Worm (Caenorhabditis elegans) whole organism, L4 larva: ENCODE data around the gene atf-4.
A peak's percentile ranks its signal among the peaks of the same experiment; 100 is the strongest.

Experiments used
- D1046.2 ChIP-seq: fragments of 200-800 bp; sonication (Bioruptor generic); IDR thresholded peaks from 2 replicates; pipeline ENCODE4 v1.3.6; 2022; ENCODE audit warnings: missing genetic modification characterization, missing compliant biosample characterization
- F10B5.3 ChIP-seq: sonication (generic microtip); optimal IDR thresholded peaks from 2 replicates; lab custom pipeline; 2016; ENCODE audit warnings: mild to moderate bottlenecking, missing genetic modification characterization, missing compliant biosample characterization
- F44E2.7 ChIP-seq: fragments of 200-800 bp; sonication (Bioruptor generic); IDR thresholded peaks from 2 replicates; pipeline ENCODE4 v2.1.2; 2022; ENCODE audit warnings: missing genetic modification characterization, missing compliant biosample characterization
- F49E8.2 ChIP-seq: sonication (generic microtip); optimal IDR thresholded peaks from 2 replicates; lab custom pipeline; 2016; ENCODE audit warnings: missing compliant biosample characterization, mild to moderate bottlenecking, missing genetic modification characterization, borderline replicate concordance
- T20F7.1 ChIP-seq: fragments of 200-800 bp; sonication (Bioruptor generic); optimal IDR thresholded peaks from 2 replicates; lab custom pipeline; 2018; ENCODE audit warnings: mild to moderate bottlenecking, missing genetic modification characterization, missing compliant biosample characterization
- T26A8.4 ChIP-seq: fragments of 200-800 bp; sonication (Bioruptor generic); IDR thresholded peaks from 2 replicates; pipeline ENCODE4 v1.3.6; 2022; ENCODE audit warnings: missing genetic modification characterization, missing compliant biosample characterization
- Y48G9A.11 ChIP-seq: fragments of 200-800 bp; sonication (Bioruptor generic); IDR thresholded peaks from 2 replicates; pipeline ENCODE4 v1.3.6; 2022; ENCODE audit warnings: missing genetic modification reagents, missing genetic modification characterization, missing compliant biosample characterization
- Y5F2A.4 ChIP-seq: fragments of 200-800 bp; sonication (Bioruptor generic); optimal IDR thresholded peaks from 2 replicates; lab custom pipeline; 2018; ENCODE audit warnings: mild to moderate bottlenecking, missing genetic modification characterization, missing compliant biosample characterization
- aha-1 ChIP-seq: fragments of 150-350 bp; peaks from one replicate; lab custom pipeline; 2014; ENCODE audit warnings: missing biosample characterization, missing genetic modification characterization
- ceh-20 ChIP-seq: fragments of 200-800 bp; sonication (Bioruptor generic); IDR thresholded peaks from 2 replicates; pipeline ENCODE4 v1.3.6; 2022; ENCODE audit warnings: missing genetic modification reagents, missing genetic modification characterization, missing compliant biosample characterization
- ceh-32 ChIP-seq: sonication (generic microtip); optimal IDR thresholded peaks from 2 replicates; lab custom pipeline; 2016; ENCODE audit warnings: mild to moderate bottlenecking, missing genetic modification characterization, missing compliant biosample characterization; ENCODE audit not compliant: poor library complexity
- ceh-44 ChIP-seq: fragments of 200-800 bp; sonication (Bioruptor generic); IDR thresholded peaks from 2 replicates; pipeline ENCODE4 v1.3.6; 2022; ENCODE audit warnings: missing genetic modification reagents, missing genetic modification characterization, missing compliant biosample characterization
- ceh-82 ChIP-seq: sonication (generic microtip); optimal IDR thresholded peaks from 2 replicates; lab custom pipeline; 2017; ENCODE audit warnings: missing biosample characterization, missing genetic modification characterization
- ces-1 ChIP-seq: fragments of 150-350 bp; sonication (generic microtip); optimal IDR thresholded peaks from 4 replicates; lab custom pipeline; 2014; ENCODE audit warnings: missing biosample characterization, missing genetic modification reagents, missing genetic modification characterization
- ctbp-1 ChIP-seq: fragments of 200-800 bp; sonication (Bioruptor generic); IDR thresholded peaks from 2 replicates; pipeline ENCODE4 v1.3.6; 2022; ENCODE audit warnings: missing genetic modification reagents, missing genetic modification characterization, missing compliant biosample characterization
- daf-16 ChIP-seq, 3 experiments: sonication (generic microtip); optimal IDR thresholded peaks; 2 replicates each; lab custom pipeline; 2016 to 2017; ENCODE audit warnings: missing genetic modification characterization in 3 of 3, missing genetic modification reagents in 3 of 3, mild to moderate bottlenecking in 2 of 3, missing compliant biosample characterization in 2 of 3, missing biosample characterization in 1 of 3, moderate library complexity in 1 of 3
- daf-19 ChIP-seq: fragments of 200-800 bp; sonication (Bioruptor generic); conservative IDR thresholded peaks from 2 replicates; pipeline ENCODE4 v1.3.6; 2022; ENCODE audit warnings: missing genetic modification characterization, missing compliant biosample characterization
- daf-8 ChIP-seq: fragments of 200-800 bp; sonication (Bioruptor generic); IDR thresholded peaks from 2 replicates; pipeline ENCODE4 v1.3.6; 2022; ENCODE audit warnings: missing genetic modification characterization, missing compliant biosample characterization
- dmd-6 ChIP-seq: fragments of 200-800 bp; sonication (Bioruptor generic); IDR thresholded peaks from 2 replicates; pipeline ENCODE4 v1.3.6; 2022; ENCODE audit warnings: missing genetic modification reagents, missing genetic modification characterization, missing compliant biosample characterization
- duxl-1 ChIP-seq: sonication (generic microtip); optimal IDR thresholded peaks from 2 replicates; lab custom pipeline; 2016; ENCODE audit warnings: mild to moderate bottlenecking, missing genetic modification characterization, moderate library complexity, missing compliant biosample characterization; ENCODE audit not compliant: poor library complexity
- egl-43 ChIP-seq: fragments of 200-800 bp; sonication (Bioruptor generic); IDR thresholded peaks from 2 replicates; pipeline ENCODE4 v1.3.6; 2022; ENCODE audit warnings: missing genetic modification reagents, missing genetic modification characterization, missing compliant biosample characterization
- fos-1 ChIP-seq: fragments of 150-350 bp; optimal IDR thresholded peaks from 2 replicates; lab custom pipeline; 2014; ENCODE audit warnings: missing biosample characterization, missing genetic modification characterization
- hlh-11 ChIP-seq: fragments of 200-800 bp; sonication (Bioruptor generic); optimal IDR thresholded peaks from 2 replicates; lab custom pipeline; 2018; ENCODE audit warnings: mild to moderate bottlenecking, missing genetic modification characterization, missing compliant biosample characterization
- hlh-30 ChIP-seq: sonication (generic microtip); optimal IDR thresholded peaks from 2 replicates; lab custom pipeline; 2017; ENCODE audit warnings: antibody characterized with exemption, mild to moderate bottlenecking, missing genetic modification characterization, missing compliant biosample characterization; ENCODE audit not compliant: insufficient read depth
- jun-1 ChIP-seq: fragments of 150-350 bp; optimal IDR thresholded peaks from 2 replicates; lab custom pipeline; 2014; ENCODE audit warnings: missing biosample characterization, missing genetic modification reagents, missing genetic modification characterization
- lim-7 ChIP-seq: fragments of 200-800 bp; sonication (Bioruptor generic); IDR thresholded peaks from 2 replicates; pipeline ENCODE4 v1.3.6; 2022; ENCODE audit warnings: missing genetic modification characterization, missing compliant biosample characterization
- lin-1 ChIP-seq: fragments of 200-800 bp; sonication (Bioruptor generic); IDR thresholded peaks from 2 replicates; pipeline ENCODE4 v1.3.6; 2022; ENCODE audit warnings: missing genetic modification reagents, missing genetic modification characterization, missing compliant biosample characterization
- lin-29 ChIP-seq: fragments of 200-800 bp; sonication (Bioruptor generic); IDR thresholded peaks from 2 replicates; pipeline ENCODE4 v1.3.6; 2022; ENCODE audit warnings: missing genetic modification reagents, missing genetic modification characterization, missing compliant biosample characterization
- lin-38 ChIP-seq: fragments of 200-800 bp; sonication (Bioruptor generic); IDR thresholded peaks from 2 replicates; pipeline ENCODE4 v1.3.6; 2022; ENCODE audit warnings: missing genetic modification reagents, missing genetic modification characterization, missing compliant biosample characterization
- lin-39 ChIP-seq: fragments of 150-350 bp; optimal IDR thresholded peaks from 2 replicates; lab custom pipeline; 2014; ENCODE audit warnings: missing biosample characterization, missing genetic modification reagents, missing genetic modification characterization
- lir-3 ChIP-seq: sonication (generic microtip); optimal IDR thresholded peaks from 2 replicates; lab custom pipeline; 2016; ENCODE audit warnings: mild to moderate bottlenecking, missing genetic modification characterization, missing compliant biosample characterization
- madf-5 ChIP-seq, 2 experiments: fragments of 200-800 bp; sonication (Bioruptor generic); IDR thresholded peaks; 2 replicates each; pipeline ENCODE4 v1.3.6; 2022; ENCODE audit warnings: missing compliant biosample characterization in 2 of 2, missing genetic modification characterization in 2 of 2
- madf-9 ChIP-seq: fragments of 200-800 bp; sonication (Bioruptor generic); conservative IDR thresholded peaks from 2 replicates; pipeline ENCODE4 v1.3.6; 2022; ENCODE audit warnings: missing genetic modification reagents, missing genetic modification characterization, missing compliant biosample characterization
- mxl-2 ChIP-seq: fragments of 200-800 bp; sonication (Bioruptor generic); conservative IDR thresholded peaks from 2 replicates; pipeline ENCODE4 v1.3.6; 2022; ENCODE audit warnings: missing genetic modification reagents, missing genetic modification characterization, missing compliant biosample characterization
- nhr-11 ChIP-seq: fragments of 150-350 bp; optimal IDR thresholded peaks from 2 replicates; lab custom pipeline; 2014; ENCODE audit warnings: missing biosample characterization, missing genetic modification characterization
- nhr-25 ChIP-seq: sonication (generic microtip); optimal IDR thresholded peaks from 2 replicates; lab custom pipeline; 2017; ENCODE audit warnings: missing genetic modification characterization, mild to moderate bottlenecking, missing compliant biosample characterization, antibody characterized with exemption, moderate library complexity, borderline replicate concordance; ENCODE audit not compliant: insufficient read depth
- nhr-28 ChIP-seq: fragments of 150-350 bp; optimal IDR thresholded peaks from 2 replicates; lab custom pipeline; 2014; ENCODE audit warnings: missing biosample characterization, missing genetic modification characterization
- nhr-48 ChIP-seq: sonication (generic microtip); optimal IDR thresholded peaks from 2 replicates; lab custom pipeline; 2016; ENCODE audit warnings: mild to moderate bottlenecking, missing genetic modification characterization, missing compliant biosample characterization
- nhr-6 ChIP-seq: fragments of 150-350 bp; optimal IDR thresholded peaks from 2 replicates; lab custom pipeline; 2014; ENCODE audit warnings: missing biosample characterization, missing genetic modification characterization
- nhr-76 ChIP-seq: fragments of 150-350 bp; optimal IDR thresholded peaks from 2 replicates; lab custom pipeline; 2014; ENCODE audit warnings: missing biosample characterization, missing genetic modification characterization
- nhr-77 ChIP-seq: fragments of 150-350 bp; optimal IDR thresholded peaks from 2 replicates; lab custom pipeline; 2014; ENCODE audit warnings: missing biosample characterization, missing genetic modification characterization
- skn-1 ChIP-seq: fragments of 150-350 bp; optimal IDR thresholded peaks from 2 replicates; lab custom pipeline; 2014; ENCODE audit warnings: missing biosample characterization, missing genetic modification characterization
- tag-97 ChIP-seq: fragments of 200-800 bp; sonication (Bioruptor generic); IDR thresholded peaks from 2 replicates; pipeline ENCODE4 v1.3.6; 2022; ENCODE audit warnings: missing genetic modification characterization, missing compliant biosample characterization
- tra-1 ChIP-seq: fragments of 200-800 bp; sonication (Bioruptor generic); IDR thresholded peaks from 2 replicates; pipeline ENCODE4 v1.3.6; 2022; ENCODE audit warnings: missing genetic modification reagents, missing genetic modification characterization, missing compliant biosample characterization
- unc-39 ChIP-seq: sonication (generic microtip); optimal IDR thresholded peaks from 2 replicates; lab custom pipeline; 2017; ENCODE audit warnings: missing biosample characterization, missing genetic modification characterization
- unc-62 ChIP-seq, 3 experiments: fragments of 150-350 bp in 1 of 3; sonication (generic microtip); optimal IDR thresholded peaks in 2 of 3; peaks in 1 of 3; 1 replicate in 1 of 3; 2 replicates in 2 of 3; lab custom pipeline; 2014 to 2017; ENCODE audit warnings: missing biosample characterization in 3 of 3, missing genetic modification characterization in 3 of 3, missing genetic modification reagents in 3 of 3, missing genotype in 1 of 3
- zag-1 ChIP-seq: fragments of 150-350 bp; optimal IDR thresholded peaks from 2 replicates; lab custom pipeline; 2014; ENCODE audit warnings: missing biosample characterization, missing genetic modification characterization
- zfp-2 ChIP-seq: sonication (generic microtip); optimal IDR thresholded peaks from 2 replicates; lab custom pipeline; 2016; ENCODE audit warnings: mild to moderate bottlenecking, missing genetic modification characterization, missing compliant biosample characterization
- zip-2 ChIP-seq: fragments of 150-350 bp; optimal IDR thresholded peaks from 2 replicates; lab custom pipeline; 2014; ENCODE audit warnings: missing biosample characterization, missing genetic modification characterization
- ztf-11 ChIP-seq: fragments of 150-350 bp; optimal IDR thresholded peaks from 2 replicates; lab custom pipeline; 2014; ENCODE audit warnings: missing biosample characterization, missing genetic modification characterization

The atf-4 gene

ce11 chrX:14813398-14813797 is 2.8 kb upstream of the atf-4 start (continued):
- TF ChIP-seq nhr-77 (tag; lab: Kevin White, UChicago), result peak; percentile 79
- TF ChIP-seq madf-9 (GFP tag; lab: Robert Waterston, UW), result 0 out of 2 replicates have a peak, but pooled peaks have one; percentile 25
- no peak for TF ChIP-seq lir-3 (tag; lab: Kevin White, UChicago)
- TF ChIP-seq F10B5.3, result peak; percentile 87
- TF ChIP-seq F44E2.7 (GFP tag; lab: Robert Waterston, UW), result no peak
- no peak for TF ChIP-seq tag-97 (GFP tag; lab: Robert Waterston, UW)
- no peak for TF ChIP-seq ceh-32 (tag; lab: Kevin White, UChicago)
- 0 out of 2 replicates have a peak, but pooled peaks have one; percentile 17 for TF ChIP-seq lin-29
- TF ChIP-seq duxl-1, result peak; percentile 93
- TF ChIP-seq nhr-48 (tag; lab: Kevin White, UChicago), result peak; percentile 50
- no peak for TF ChIP-seq ces-1 (GFP tag; lab: Kevin White, UChicago)
- no peak for TF ChIP-seq ztf-11
- no peak for TF ChIP-seq lin-1 (GFP tag; lab: Robert Waterston, UW)
- TF ChIP-seq ceh-20 (GFP tag; lab: Robert Waterston, UW), result peak; percentile 40; the same call in 1 of the 2 replicates
- TF ChIP-seq zfp-2 (tag; lab: Kevin White, UChicago), result no peak
- TF ChIP-seq unc-62 (GFP tag; optimal IDR thresholded peaks at IDR 0.05 in 1 of 2; lab: Kevin White, UChicago), result peak in 1 of 2 experiments; percentile 86
- no peak for TF ChIP-seq unc-62 (tag; optimal IDR thresholded peaks at IDR 0.05; lab: Kevin White, UChicago)
- peak; percentile 37 for TF ChIP-seq nhr-25 (tag; lab: Kevin White, UChicago)
- no peak for TF ChIP-seq lim-7 (GFP tag; lab: Robert Waterston, UW)
- TF ChIP-seq nhr-6 (tag; lab: Kevin White, UChicago), result peak; percentile 85
- no peak for TF ChIP-seq D1046.2 (GFP tag; lab: Robert Waterston, UW)
- no peak for TF ChIP-seq ctbp-1 (GFP tag; lab: Robert Waterston, UW)
- TF ChIP-seq unc-39 (tag; lab: Kevin White, UChicago), result no peak
- peak; percentile 49 for TF ChIP-seq lin-38 (GFP tag; lab: Robert Waterston, UW)
- TF ChIP-seq Y5F2A.4 (GFP tag; lab: Kevin White, UChicago), result no peak
- TF ChIP-seq aha-1 (tag; lab: Kevin White, UChicago), result no peak
- no peak for TF ChIP-seq ceh-82 (tag; lab: Kevin White, UChicago)
- TF ChIP-seq zag-1 (tag; lab: Kevin White, UChicago), result no peak
- TF ChIP-seq nhr-76, result no peak
- TF ChIP-seq fos-1, result no peak
- no peak for TF ChIP-seq ceh-44 (GFP tag; lab: Robert Waterston, UW)
- peak; percentile 68 for TF ChIP-seq T26A8.4 (GFP tag; lab: Robert Waterston, UW)
- TF ChIP-seq daf-19, result no peak
- no peak for TF ChIP-seq Y48G9A.11 (GFP tag; lab: Robert Waterston, UW)

- TF ChIP-seq nhr-11, result no peak
- no peak for TF ChIP-seq zip-2 (tag; lab: Kevin White, UChicago)
- no peak for TF ChIP-seq F49E8.2 (tag; lab: Kevin White, UChicago)
- TF ChIP-seq skn-1, result no peak
- TF ChIP-seq jun-1 (tag; lab: Kevin White, UChicago), result no peak
- no peak for TF ChIP-seq madf-9 (GFP tag; lab: Robert Waterston, UW)
These were observed 1.5 kb upstream of the atf-4 start, which contains the start of gene T04C10.3 for ce11 chrX:14812061-14812460. Gene T04C10.3, plus strand, starts transcription at chrX:14812361.

- TF ChIP-seq mxl-2 (GFP tag; lab: Robert Waterston, UW), result peak; percentile 96
- TF ChIP-seq tra-1 (GFP tag; lab: Robert Waterston, UW), result 0 out of 2 replicates have a peak, but pooled peaks have one; percentile 22
- TF ChIP-seq lin-39 (tag; lab: Kevin White, UChicago), result no peak
- peak; percentile 9 for TF ChIP-seq nhr-28 (tag; lab: Kevin White, UChicago)
- peak; percentile 70 for TF ChIP-seq dmd-6 (GFP tag; lab: Robert Waterston, UW)
- TF ChIP-seq egl-43 (GFP tag; lab: Robert Waterston, UW), result no peak
- peak; percentile 41 for TF ChIP-seq T20F7.1 (GFP tag; lab: Kevin White, UChicago)
- no peak for TF ChIP-seq daf-8
- TF ChIP-seq madf-5 (GFP tag; IDR thresholded peaks at IDR 0.05; lab: Robert Waterston, UW), result no peak
- peak; percentile 54 for TF ChIP-seq hlh-30 (tag; lab: Kevin White, UChicago)
- no peak for TF ChIP-seq daf-16 (GFP tag; optimal IDR thresholded peaks at IDR 0.05; lab: Kevin White, UChicago)
- TF ChIP-seq daf-16 (tag; optimal IDR thresholded peaks at IDR 0.05; lab: Kevin White, UChicago), result peak; percentile 50
- peak; percentile 20 for TF ChIP-seq hlh-11 (tag; lab: Kevin White, UChicago)
- TF ChIP-seq lin-38 (GFP tag; lab: Robert Waterston, UW), result no peak
- TF ChIP-seq, all 104 proteins: peak for 8
These were observed 705 bp downstream of the atf-4 start for ce11 chrX:14809905-14810304.
